Worm (Caenorhabditis elegans) whole organism, L2 larva: ENCODE measurements around the gene F38B6.2.

Experiments used
- ama-1 ChIP-seq: fragments of 150-350 bp; optimal IDR thresholded peaks from 2 replicates; lab custom pipeline; 2018; ENCODE audit warnings: inconsistent platforms
- blmp-1 ChIP-seq: sonication (generic microtip); optimal IDR thresholded peaks from 2 replicates; lab custom pipeline; 2017; ENCODE audit warnings: missing genetic modification characterization, mild to moderate bottlenecking, missing compliant biosample characterization, antibody characterized with exemption, moderate library complexity; ENCODE audit not compliant: insufficient read depth
- nhr-11 ChIP-seq: fragments of 150-350 bp; optimal IDR thresholded peaks from 2 replicates; lab custom pipeline; 2014; ENCODE audit warnings: missing biosample characterization, missing genetic modification characterization
- skn-1 ChIP-seq: sonication (generic microtip); optimal IDR thresholded peaks from 2 replicates; lab custom pipeline; 2017; ENCODE audit warnings: missing biosample characterization, missing genetic modification characterization
- snpc-4 ChIP-seq: fragments of 150-350 bp; optimal IDR thresholded peaks from 2 replicates; lab custom pipeline; 2014; ENCODE audit warnings: missing biosample characterization, missing genetic modification characterization
- unc-39 ChIP-seq: fragments of 150-350 bp; optimal IDR thresholded peaks from 2 replicates; lab custom pipeline; 2014; ENCODE audit warnings: missing biosample characterization, missing genetic modification characterization
- unc-62 ChIP-seq: fragments of 150-350 bp; optimal IDR thresholded peaks from 2 replicates; lab custom pipeline; 2014; ENCODE audit warnings: missing biosample characterization, missing genetic modification reagents, missing genetic modification characterization

ce11 chrX:6718595-6718994, 20.3 kb downstream of the F38B6.2 start, which contains the start of gene smf-2:
- TF ChIP-seq skn-1 (tag; lab: Kevin White, UChicago) = no peak
- TF ChIP-seq unc-62 (GFP tag; lab: Kevin White, UChicago) = no peak
- TF ChIP-seq nhr-11 (tag; lab: Kevin White, UChicago) = no peak
- TF ChIP-seq snpc-4 = no peak
- TF ChIP-seq blmp-1 (tag; lab: Kevin White, UChicago) = no peak
- TF ChIP-seq unc-39 (tag; lab: Kevin White, UChicago) = no peak
- no peak for TF ChIP-seq ama-1 (lab: Kevin White, UChicago)
